Fruit fly (Drosophila melanogaster) whole organism, adult: ENCODE data around the gene Sap47.
A peak's percentile ranks its signal among the peaks of the same experiment; 100 is the strongest.

Experiments
- CG11617 ChIP-seq: fragments of 200-800 bp; sonication (Bioruptor generic); optimal IDR thresholded peaks from 2 replicates; lab custom pipeline; 2017; ENCODE audit warnings: mild to moderate bottlenecking, missing biosample characterization, missing genetic modification reagents, missing genetic modification characterization
- CG12768 ChIP-seq: fragments of 200-800 bp; sonication (Bioruptor generic); optimal IDR thresholded peaks from 2 replicates; lab custom pipeline; 2017; ENCODE audit warnings: missing biosample characterization, missing genetic modification characterization, mild to moderate bottlenecking, moderate library complexity, missing genetic modification reagents
- CG14711 ChIP-seq: fragments of 200-800 bp; sonication (Bioruptor generic); optimal IDR thresholded peaks from 2 replicates; lab custom pipeline; 2018; ENCODE audit warnings: missing biosample characterization, mild to moderate bottlenecking, missing genetic modification characterization, moderate library complexity
- CG1620 ChIP-seq: fragments of 200-800 bp; sonication (Bioruptor generic); optimal IDR thresholded peaks from 2 replicates; lab custom pipeline; 2016; ENCODE audit warnings: missing biosample characterization, missing genetic modification characterization
- CG33017 ChIP-seq: fragments of 200-800 bp; sonication (Bioruptor generic); optimal IDR thresholded peaks from 2 replicates; lab custom pipeline; 2018; ENCODE audit warnings: missing biosample characterization, mild to moderate bottlenecking, missing genetic modification characterization, moderate library complexity
- CG5204 ChIP-seq: fragments of 200-800 bp; sonication (Bioruptor generic); optimal IDR thresholded peaks from 2 replicates; lab custom pipeline; 2016; ENCODE audit warnings: missing biosample characterization, missing genetic modification characterization
- CG7045 ChIP-seq: fragments of 200-800 bp; sonication (Bioruptor generic); optimal IDR thresholded peaks from 2 replicates; lab custom pipeline; 2017; ENCODE audit warnings: missing biosample characterization, mild to moderate bottlenecking, missing genetic modification characterization
- CG7101 ChIP-seq: fragments of 200-800 bp; sonication (Bioruptor generic); optimal IDR thresholded peaks from 2 replicates; lab custom pipeline; 2018; ENCODE audit warnings: missing biosample characterization, mild to moderate bottlenecking, missing genetic modification characterization, moderate library complexity
- Clk ChIP-seq: fragments of 200-800 bp; sonication (Bioruptor generic); optimal IDR thresholded peaks from 2 replicates; lab custom pipeline; 2017; ENCODE audit warnings: missing biosample characterization, missing genetic modification characterization
- Crg-1 ChIP-seq: fragments of 200-800 bp; sonication (Bioruptor generic); optimal IDR thresholded peaks from 2 replicates; lab custom pipeline; 2016; ENCODE audit warnings: missing biosample characterization, missing genetic modification characterization
- Hr96 ChIP-seq: fragments of 200-800 bp; sonication (Bioruptor generic); optimal IDR thresholded peaks from 2 replicates; lab custom pipeline; 2016; ENCODE audit warnings: missing biosample characterization, missing genetic modification characterization
- Mnt ChIP-seq: fragments of 200-800 bp; sonication (Bioruptor generic); optimal IDR thresholded peaks from 2 replicates; lab custom pipeline; 2016; ENCODE audit warnings: missing biosample characterization, mild to moderate bottlenecking, missing genetic modification characterization
- bab1 ChIP-seq: fragments of 200-800 bp; sonication (Bioruptor generic); optimal IDR thresholded peaks from 3 replicates; lab custom pipeline; 2019; ENCODE audit warnings: missing biosample characterization, mild to moderate bottlenecking, missing genetic modification characterization, moderate library complexity
- cic ChIP-seq: fragments of 200-800 bp; sonication (Bioruptor generic); optimal IDR thresholded peaks from 2 replicates; lab custom pipeline; 2017; ENCODE audit warnings: missing biosample characterization, mild to moderate bottlenecking, missing genetic modification characterization, moderate library complexity
- cnc ChIP-seq, 2 experiments: fragments of >200 bp; optimal IDR thresholded peaks; 2 replicates each; lab custom pipeline; 2017
- kay ChIP-seq: fragments of 200-800 bp; sonication (Bioruptor generic); peaks from one replicate; lab custom pipeline; 2016; ENCODE audit warnings: missing biosample characterization, missing genetic modification characterization, borderline replicate concordance
- ovo ChIP-seq: fragments of 200-800 bp; sonication (Bioruptor generic); optimal IDR thresholded peaks from 2 replicates; lab custom pipeline; 2016; ENCODE audit warnings: missing biosample characterization, missing genetic modification characterization
- pad ChIP-seq: fragments of 200-800 bp; sonication (Bioruptor generic); optimal IDR thresholded peaks from 3 replicates; lab custom pipeline; 2017; ENCODE audit warnings: missing biosample characterization, missing genetic modification characterization, mild to moderate bottlenecking, moderate library complexity, missing genetic modification reagents
- tj ChIP-seq: fragments of 200-800 bp; sonication (Bioruptor generic); optimal IDR thresholded peaks from 3 replicates; lab custom pipeline; 2017; ENCODE audit warnings: missing biosample characterization, mild to moderate bottlenecking, missing genetic modification characterization, moderate library complexity
- toe ChIP-seq: fragments of 200-800 bp; sonication (Bioruptor generic); optimal IDR thresholded peaks from 2 replicates; lab custom pipeline; 2016; ENCODE audit warnings: missing biosample characterization, missing genetic modification characterization

The Sap47 gene

DNA sequence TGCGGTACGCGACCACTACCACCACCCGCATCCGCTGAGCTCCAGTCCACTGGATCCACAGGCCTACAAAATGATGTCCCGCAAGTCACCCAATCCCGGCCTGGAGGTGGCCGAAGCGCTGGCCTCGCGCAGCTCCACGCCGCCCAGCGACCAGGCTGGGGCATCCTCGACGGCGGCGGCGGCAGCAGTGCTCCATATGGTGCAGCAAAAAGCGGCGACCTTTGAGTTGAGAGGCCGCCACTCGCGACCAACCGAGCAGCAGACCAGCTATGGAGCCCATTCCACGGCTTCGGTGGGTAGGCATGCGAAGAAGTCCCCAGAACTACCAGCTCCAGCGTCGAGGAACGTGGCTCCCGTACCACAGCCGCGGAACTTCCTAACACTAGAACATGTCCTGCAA is 4.8 kb upstream of the Sap47 start:
- TF ChIP-seq Mnt (GFP tag; lab: Kevin White, UChicago) (no peak), CG14711 (tag; lab: Kevin White, UChicago) (no peak), CG7045 (GFP tag; lab: Kevin White, UChicago) (no peak), toe (GFP tag; lab: Kevin White, UChicago) (no peak), cic (GFP tag; lab: Kevin White, UChicago) (no peak), CG7101 (no peak), Clk (GFP tag; lab: Kevin White, UChicago) (no peak), CG33017 (tag; lab: Kevin White, UChicago) (no peak), CG1620 (no peak), kay (no peak), bab1 (GFP tag; lab: Kevin White, UChicago) (no peak), ovo (GFP tag; lab: Kevin White, UChicago) (no peak), tj (GFP tag; lab: Kevin White, UChicago) (no peak), Hr96 (GFP tag; lab: Kevin White, UChicago) (no peak), CG12768 (GFP tag; lab: Kevin White, UChicago) (no peak), CG11617 (GFP tag; lab: Kevin White, UChicago) (no peak), cnc (optimal IDR thresholded peaks at IDR 0.05; lab: Kevin White, UChicago) (no peak), Crg-1 (GFP tag; lab: Kevin White, UChicago) (no peak), pad (GFP tag; lab: Kevin White, UChicago) (no peak), CG5204 (GFP tag; lab: Kevin White, UChicago) (no peak)

- TF ChIP-seq CG5204 (GFP tag; lab: Kevin White, UChicago) (no peak), CG7101 (no peak), CG12768 (GFP tag; lab: Kevin White, UChicago) (no peak), Mnt (GFP tag; lab: Kevin White, UChicago) (peak; percentile 28), pad (GFP tag; lab: Kevin White, UChicago) (no peak), CG14711 (tag; lab: Kevin White, UChicago) (no peak), CG11617 (GFP tag; lab: Kevin White, UChicago) (no peak), CG7045 (GFP tag; lab: Kevin White, UChicago) (no peak), bab1 (GFP tag; lab: Kevin White, UChicago) (peak; percentile 37), tj (GFP tag; lab: Kevin White, UChicago) (no peak), Crg-1 (GFP tag; lab: Kevin White, UChicago) (no peak), Hr96 (GFP tag; lab: Kevin White, UChicago) (no peak), ovo (GFP tag; lab: Kevin White, UChicago) (no peak), CG1620 (no peak), CG33017 (tag; lab: Kevin White, UChicago) (no peak), Clk (GFP tag; lab: Kevin White, UChicago) (no peak)
Observed at dm6 chr3R:15933609-15934232, 1.2 kb upstream of the Sap47 start, which contains the start of the genes CG5478 and blp. CG5478 (minus strand) TSS chr3R:15933734. blp (plus strand) TSS chr3R:15933847.

DNA sequence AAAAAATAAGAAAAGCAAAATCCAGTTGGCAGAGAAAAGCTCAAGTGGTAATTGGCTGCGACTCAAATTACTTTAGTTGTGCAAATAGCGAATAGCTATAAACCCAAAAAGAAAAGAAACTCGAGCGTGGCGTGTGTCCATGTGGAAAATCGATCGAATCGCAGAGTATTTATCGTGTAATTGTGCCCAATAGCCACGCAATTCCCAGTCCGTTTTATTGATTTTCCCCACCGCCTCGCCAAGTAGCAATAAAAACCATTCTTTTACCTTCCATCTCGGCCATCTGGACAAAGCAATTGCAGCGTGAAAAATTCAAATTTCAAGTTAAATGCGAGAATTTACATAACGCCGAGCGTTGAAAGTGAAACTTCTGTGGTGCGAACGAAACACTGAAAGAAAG is 638 bp downstream of the Sap47 start:
- TF ChIP-seq CG11617 (GFP tag; lab: Kevin White, UChicago) (no peak), Mnt (GFP tag; lab: Kevin White, UChicago) (no peak), Hr96 (GFP tag; lab: Kevin White, UChicago) (no peak), bab1 (GFP tag; lab: Kevin White, UChicago) (no peak), CG5204 (GFP tag; lab: Kevin White, UChicago) (no peak), CG12768 (GFP tag; lab: Kevin White, UChicago) (no peak), CG33017 (tag; lab: Kevin White, UChicago) (no peak), Crg-1 (GFP tag; lab: Kevin White, UChicago) (no peak), pad (GFP tag; lab: Kevin White, UChicago) (no peak), Clk (GFP tag; lab: Kevin White, UChicago) (no peak), CG7045 (GFP tag; lab: Kevin White, UChicago) (no peak), kay (no peak), tj (GFP tag; lab: Kevin White, UChicago) (no peak), ovo (GFP tag; lab: Kevin White, UChicago) (no peak), CG14711 (tag; lab: Kevin White, UChicago) (no peak)

DNA sequence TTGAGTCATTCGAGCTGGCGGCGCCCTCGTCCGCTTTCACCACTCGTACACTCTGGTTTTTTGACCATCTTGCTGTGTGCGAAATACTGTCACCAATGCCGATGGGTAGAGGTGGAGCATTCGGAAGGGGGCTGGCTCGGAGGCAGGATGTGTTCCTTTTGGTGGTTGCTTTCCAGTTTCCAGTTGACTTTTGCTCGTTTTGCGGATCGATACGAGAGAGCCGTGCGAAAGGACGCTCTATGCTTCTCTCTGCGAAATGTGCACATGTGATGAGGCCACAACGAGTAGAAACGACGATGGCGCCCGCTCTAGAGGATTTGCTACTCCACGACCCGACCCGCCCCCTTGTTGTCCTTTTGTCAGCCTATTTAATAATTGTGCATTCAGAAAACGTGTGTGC is 2.8 kb downstream of the Sap47 start:
- TF ChIP-seq tj (GFP tag; lab: Kevin White, UChicago), result no peak
- no peak for TF ChIP-seq bab1 (GFP tag; lab: Kevin White, UChicago)
- no peak for TF ChIP-seq kay

- TF ChIP-seq CG12768 (GFP tag; lab: Kevin White, UChicago), result no peak
- no peak for TF ChIP-seq tj (GFP tag; lab: Kevin White, UChicago)
- no peak for TF ChIP-seq pad (GFP tag; lab: Kevin White, UChicago)
- no peak for TF ChIP-seq Crg-1 (GFP tag; lab: Kevin White, UChicago)
- TF ChIP-seq Hr96 (GFP tag; lab: Kevin White, UChicago), result no peak
- TF ChIP-seq CG5204 (GFP tag; lab: Kevin White, UChicago), result no peak
- no peak for TF ChIP-seq CG1620
- TF ChIP-seq bab1 (GFP tag; lab: Kevin White, UChicago), result no peak
- no peak for TF ChIP-seq ovo (GFP tag; lab: Kevin White, UChicago)
- no peak for TF ChIP-seq CG14711 (tag; lab: Kevin White, UChicago)
- no peak for TF ChIP-seq kay
- TF ChIP-seq CG7101, result no peak
- TF ChIP-seq Mnt (GFP tag; lab: Kevin White, UChicago), result no peak
- TF ChIP-seq CG33017 (tag; lab: Kevin White, UChicago), result no peak
- no peak for TF ChIP-seq cnc (optimal IDR thresholded peaks at IDR 0.05; lab: Kevin White, UChicago)
- no peak for TF ChIP-seq CG11617 (GFP tag; lab: Kevin White, UChicago)
- no peak for TF ChIP-seq toe (GFP tag; lab: Kevin White, UChicago)
Observed at dm6 chr3R:15947605-15948004, 12.7 kb downstream of the Sap47 start.
